Worm (Caenorhabditis elegans) whole organism, L1 larva: ENCODE measurements around the gene nhr-219.

Source experiments
- ceh-8 ChIP-seq: fragments of 200-800 bp; sonication (Bioruptor generic); optimal IDR thresholded peaks from 2 replicates; lab custom pipeline; 2018; ENCODE audit warnings: mild to moderate bottlenecking, missing genetic modification characterization, moderate library complexity, missing compliant biosample characterization
- fkh-4 ChIP-seq: sonication (generic microtip); optimal IDR thresholded peaks from 2 replicates; lab custom pipeline; 2016; ENCODE audit warnings: missing compliant biosample characterization, missing genetic modification characterization, borderline replicate concordance
- fkh-8 ChIP-seq: sonication (generic microtip); optimal IDR thresholded peaks from 2 replicates; lab custom pipeline; 2016; ENCODE audit warnings: mild to moderate bottlenecking, missing genetic modification characterization, missing compliant biosample characterization
- fos-1 ChIP-seq: fragments of 150-350 bp; optimal IDR thresholded peaks from 2 replicates; lab custom pipeline; 2014; ENCODE audit warnings: missing biosample characterization, missing genetic modification characterization
- hpl-2 ChIP-seq: fragments of 150-350 bp; optimal IDR thresholded peaks from 2 replicates; lab custom pipeline; 2014; ENCODE audit warnings: missing biosample characterization, missing genetic modification reagents, missing genetic modification characterization
- lin-14 ChIP-seq: fragments of 200-800 bp; sonication (Bioruptor generic); optimal IDR thresholded peaks from 2 replicates; lab custom pipeline; 2018; ENCODE audit warnings: mild to moderate bottlenecking, missing genetic modification characterization, moderate library complexity, missing compliant biosample characterization
- lin-39 ChIP-seq: fragments of 150-350 bp; optimal IDR thresholded peaks from 2 replicates; lab custom pipeline; 2014; ENCODE audit warnings: missing biosample characterization, missing genetic modification reagents, missing genetic modification characterization
- nhr-28 ChIP-seq: fragments of 150-350 bp; optimal IDR thresholded peaks from 2 replicates; lab custom pipeline; 2014; ENCODE audit warnings: missing biosample characterization, missing genetic modification characterization
- nhr-76 ChIP-seq: sonication (generic microtip); optimal IDR thresholded peaks from 2 replicates; lab custom pipeline; 2017; ENCODE audit warnings: missing biosample characterization, missing genetic modification characterization
- pag-3 ChIP-seq: sonication (generic microtip); optimal IDR thresholded peaks from 2 replicates; lab custom pipeline; 2017; ENCODE audit warnings: missing genetic modification characterization, mild to moderate bottlenecking, missing compliant biosample characterization, antibody characterized with exemption, borderline replicate concordance; ENCODE audit not compliant: insufficient read depth
- snpc-4 ChIP-seq: fragments of 150-350 bp; optimal IDR thresholded peaks from 2 replicates; lab custom pipeline; 2014; ENCODE audit warnings: missing biosample characterization, missing genetic modification characterization
- zag-1 ChIP-seq: fragments of 150-350 bp; optimal IDR thresholded peaks from 2 replicates; lab custom pipeline; 2014; ENCODE audit warnings: missing biosample characterization, missing genetic modification characterization
- ztf-11 ChIP-seq, 2 experiments: sonication (generic microtip); optimal IDR thresholded peaks; 2 replicates each; lab custom pipeline; 2016 to 2017; ENCODE audit warnings: missing genetic modification characterization in 2 of 2, missing biosample characterization in 1 of 2, missing compliant biosample characterization in 1 of 2

ce11 chrV:9003291-9003690 is 37.3 kb upstream of the nhr-219 start, which contains the start of gene srx-1:
- TF ChIP-seq fkh-4 (tag; lab: Kevin White, UChicago) (no peak), nhr-28 (no peak), ztf-11 (tag; optimal IDR thresholded peaks at IDR 0.05; lab: Kevin White, UChicago) (no peak), pag-3 (tag; lab: Kevin White, UChicago) (no peak), lin-14 (GFP tag; lab: Kevin White, UChicago) (no peak), zag-1 (tag; lab: Kevin White, UChicago) (no peak), nhr-76 (tag; lab: Kevin White, UChicago) (no peak), fkh-8 (tag; lab: Kevin White, UChicago) (no peak), snpc-4 (tag; lab: Kevin White, UChicago) (no peak), ceh-8 (GFP tag; lab: Kevin White, UChicago) (no peak), hpl-2 (GFP tag; lab: Kevin White, UChicago) (no peak), lin-39 (tag; lab: Kevin White, UChicago) (no peak), fos-1 (tag; lab: Kevin White, UChicago) (no peak)
